Worm (Caenorhabditis elegans) whole organism, L2 larva: ENCODE measurements around the gene clec-34.

Experiments
- C34F6.9 ChIP-seq: fragments of 150-350 bp; optimal IDR thresholded peaks from 2 replicates; lab custom pipeline; 2014; ENCODE audit warnings: missing biosample characterization, missing genetic modification characterization
- R02D3.7 ChIP-seq: fragments of 150-350 bp; optimal IDR thresholded peaks from 2 replicates; lab custom pipeline; 2014; ENCODE audit warnings: missing biosample characterization, missing genetic modification characterization
- Y55F3AM.14 ChIP-seq: fragments of 200-800 bp; sonication (Bioruptor generic); optimal IDR thresholded peaks from 2 replicates; lab custom pipeline; 2018; ENCODE audit warnings: mild to moderate bottlenecking, missing genetic modification characterization, missing compliant biosample characterization
- ZK546.5 ChIP-seq: sonication (generic microtip); optimal IDR thresholded peaks from 2 replicates; lab custom pipeline; 2017; ENCODE audit warnings: missing biosample characterization, missing genetic modification characterization
- alr-1 ChIP-seq: fragments of 150-350 bp; optimal IDR thresholded peaks from 2 replicates; lab custom pipeline; 2014; ENCODE audit warnings: missing biosample characterization, missing genetic modification characterization
- aly-2 ChIP-seq: fragments of 150-350 bp; optimal IDR thresholded peaks from 2 replicates; lab custom pipeline; 2014; ENCODE audit warnings: missing biosample characterization, missing genetic modification characterization
- ama-1 ChIP-seq: fragments of 150-350 bp; optimal IDR thresholded peaks from 2 replicates; lab custom pipeline; 2018; ENCODE audit warnings: inconsistent platforms
- blmp-1 ChIP-seq: sonication (generic microtip); optimal IDR thresholded peaks from 2 replicates; lab custom pipeline; 2017; ENCODE audit warnings: missing genetic modification characterization, mild to moderate bottlenecking, missing compliant biosample characterization, antibody characterized with exemption, moderate library complexity; ENCODE audit not compliant: insufficient read depth
- ceh-16 ChIP-seq: fragments of 150-350 bp; optimal IDR thresholded peaks from 2 replicates; lab custom pipeline; 2014; ENCODE audit warnings: missing biosample characterization, missing genetic modification characterization
- ceh-82 ChIP-seq: fragments of 150-350 bp; optimal IDR thresholded peaks from 2 replicates; lab custom pipeline; 2014; ENCODE audit warnings: missing biosample characterization, missing genetic modification characterization
- crh-2 ChIP-seq: sonication (generic microtip); optimal IDR thresholded peaks from 2 replicates; lab custom pipeline; 2017; ENCODE audit warnings: missing biosample characterization, missing genetic modification characterization
- dmd-4 ChIP-seq: sonication (generic microtip); optimal IDR thresholded peaks from 2 replicates; lab custom pipeline; 2017; ENCODE audit warnings: missing biosample characterization, missing genetic modification characterization
- egl-27 ChIP-seq: sonication (generic microtip); optimal IDR thresholded peaks from 3 replicates; lab custom pipeline; 2017; ENCODE audit warnings: missing biosample characterization, missing genetic modification reagents, missing genetic modification characterization
- elt-1 ChIP-seq: fragments of 150-350 bp; optimal IDR thresholded peaks from 2 replicates; lab custom pipeline; 2014; ENCODE audit warnings: missing biosample characterization, missing genetic modification characterization
- gmeb-1 ChIP-seq: fragments of 150-350 bp; optimal IDR thresholded peaks from 2 replicates; lab custom pipeline; 2014; ENCODE audit warnings: missing biosample characterization, missing genetic modification characterization
- lin-13 ChIP-seq: fragments of 150-350 bp; optimal IDR thresholded peaks from 2 replicates; lab custom pipeline; 2014; ENCODE audit warnings: missing biosample characterization, missing genetic modification reagents, missing genetic modification characterization
- mbf-1 ChIP-seq: sonication (generic microtip); optimal IDR thresholded peaks from 2 replicates; lab custom pipeline; 2017; ENCODE audit warnings: missing biosample characterization, missing genetic modification characterization
- mdl-1 ChIP-seq, 2 experiments: fragments of 150-350 bp in 1 of 2; sonication (generic microtip) in 1 of 2; optimal IDR thresholded peaks; 2 replicates each; lab custom pipeline; 2017; ENCODE audit warnings: missing biosample characterization in 2 of 2, missing genetic modification characterization in 2 of 2
- nhr-12 ChIP-seq: fragments of 150-350 bp; optimal IDR thresholded peaks from 2 replicates; lab custom pipeline; 2014; ENCODE audit warnings: missing biosample characterization, missing genetic modification characterization
- nhr-129 ChIP-seq: fragments of 150-350 bp; optimal IDR thresholded peaks from 2 replicates; lab custom pipeline; 2014; ENCODE audit warnings: missing biosample characterization, missing genetic modification characterization
- nhr-21 ChIP-seq: fragments of 150-350 bp; optimal IDR thresholded peaks from 2 replicates; lab custom pipeline; 2014; ENCODE audit warnings: missing biosample characterization, missing genetic modification characterization
- nhr-77 ChIP-seq: fragments of 150-350 bp; optimal IDR thresholded peaks from 2 replicates; lab custom pipeline; 2014; ENCODE audit warnings: missing biosample characterization, missing genetic modification characterization
- skn-1 ChIP-seq: sonication (generic microtip); optimal IDR thresholded peaks from 2 replicates; lab custom pipeline; 2017; ENCODE audit warnings: missing biosample characterization, missing genetic modification characterization
- sma-3 ChIP-seq: sonication (generic microtip); optimal IDR thresholded peaks from 2 replicates; lab custom pipeline; 2016; ENCODE audit warnings: missing genetic modification reagents, missing genetic modification characterization, missing compliant biosample characterization
- sma-9 ChIP-seq, 2 experiments: fragments of 150-350 bp in 1 of 2; sonication (generic microtip) in 1 of 2; optimal IDR thresholded peaks; 2 replicates each; lab custom pipeline; 2014 to 2016; ENCODE audit warnings: missing genetic modification characterization in 2 of 2, mild to moderate bottlenecking in 1 of 2, missing biosample characterization in 1 of 2, missing compliant biosample characterization in 1 of 2, missing genetic modification reagents in 1 of 2, moderate library complexity in 1 of 2
- unc-39 ChIP-seq: fragments of 150-350 bp; optimal IDR thresholded peaks from 2 replicates; lab custom pipeline; 2014; ENCODE audit warnings: missing biosample characterization, missing genetic modification characterization
- unc-55 ChIP-seq: fragments of 150-350 bp; sonication (generic microtip); optimal IDR thresholded peaks from 3 replicates; lab custom pipeline; 2014; ENCODE audit warnings: missing biosample characterization, missing genetic modification reagents, missing genetic modification characterization
- zag-1 ChIP-seq: fragments of 150-350 bp; optimal IDR thresholded peaks from 2 replicates; lab custom pipeline; 2014; ENCODE audit warnings: missing biosample characterization, missing genetic modification characterization
- ztf-1 ChIP-seq: fragments of 200-800 bp; sonication (Bioruptor generic); conservative IDR thresholded peaks from 2 replicates; pipeline ENCODE4 v1.3.6; 2022; ENCODE audit warnings: missing genetic modification characterization, missing compliant biosample characterization
- ztf-11 ChIP-seq: sonication (generic microtip); optimal IDR thresholded peaks from 2 replicates; lab custom pipeline; 2017; ENCODE audit warnings: missing biosample characterization, missing genetic modification characterization

The clec-34 gene

ce11 chrV:16747031-16747672 lies 11.6 kb downstream of the clec-34 start, which contains the start of gene dkf-2:
Gene dkf-2, plus strand, starts transcription at chrV:16747622.
- TF ChIP-seq ztf-11 (no peak), lin-13 (no peak), ceh-16 (no peak), unc-55 (no peak), crh-2 (tag; lab: Kevin White, UChicago) (no peak), ama-1 (no peak), mbf-1 (tag; lab: Kevin White, UChicago) (no peak), alr-1 (no peak), ztf-1 (GFP tag; lab: Robert Waterston, UW) (no peak), Y55F3AM.14 (GFP tag; lab: Kevin White, UChicago) (no peak), sma-3 (no peak)

ce11 chrV:16749473-16749872 lies 13.9 kb downstream of the clec-34 start:
- no peak for TF ChIP-seq gmeb-1
- TF ChIP-seq elt-1 (tag; lab: Kevin White, UChicago) = no peak
- TF ChIP-seq ztf-1 (GFP tag; lab: Robert Waterston, UW) = no peak
- no peak for TF ChIP-seq zag-1 (tag; lab: Kevin White, UChicago)
- TF ChIP-seq nhr-21 = no peak
- no peak for TF ChIP-seq skn-1 (tag; lab: Kevin White, UChicago)
- no peak for TF ChIP-seq Y55F3AM.14 (GFP tag; lab: Kevin White, UChicago)
- no peak for TF ChIP-seq dmd-4 (tag; lab: Kevin White, UChicago)
- no peak for TF ChIP-seq unc-39 (tag; lab: Kevin White, UChicago)
- TF ChIP-seq lin-13 = no peak
- TF ChIP-seq nhr-12 (tag; lab: Kevin White, UChicago) = no peak
- no peak for TF ChIP-seq R02D3.7 (tag; lab: Kevin White, UChicago)
- TF ChIP-seq alr-1 = no peak
- TF ChIP-seq ama-1 = no peak
- no peak for TF ChIP-seq mdl-1 (tag; optimal IDR thresholded peaks at IDR 0.05; lab: Kevin White, UChicago)
- no peak for TF ChIP-seq nhr-129 (tag; lab: Kevin White, UChicago)
- TF ChIP-seq egl-27 (tag; lab: Kevin White, UChicago) = no peak
- TF ChIP-seq aly-2 = no peak
- TF ChIP-seq, all 48 proteins: peak for 0

- TF ChIP-seq nhr-129 (tag; lab: Kevin White, UChicago) (peak; percentile 26), C34F6.9 (tag; lab: Kevin White, UChicago) (peak; percentile 8), unc-55 (peak; percentile 77), ZK546.5 (tag; lab: Kevin White, UChicago) (no peak)
These were observed 16.8 kb downstream of the clec-34 start for ce11 chrV:16752089-16753030.

- no peak for TF ChIP-seq nhr-77 (tag; lab: Kevin White, UChicago)
- TF ChIP-seq ztf-1 (GFP tag; lab: Robert Waterston, UW) = no peak
- no peak for TF ChIP-seq skn-1 (tag; lab: Kevin White, UChicago)
These were observed 20.6 kb downstream of the clec-34 start for ce11 chrV:16756166-16756565.

- peak; percentile 65 for TF ChIP-seq unc-55
- no peak for TF ChIP-seq blmp-1 (tag; lab: Kevin White, UChicago)
These were observed 24.4 kb downstream of the clec-34 start for ce11 chrV:16759937-16760336.

ce11 chrV:16774428-16774827 lies 38.9 kb downstream of the clec-34 start:
- TF ChIP-seq ceh-82 (tag; lab: Kevin White, UChicago) (no peak), nhr-129 (tag; lab: Kevin White, UChicago) (peak; percentile 19), sma-9 (GFP tag; optimal IDR thresholded peaks at IDR 0.05; lab: Kevin White, UChicago) (peak; percentile 9), sma-9 (tag; optimal IDR thresholded peaks at IDR 0.05; lab: Kevin White, UChicago) (no peak)
- TF ChIP-seq, all 48 proteins: peak for 2
